Comparison of ENCODE assay signal across 5 worm cellular contexts in the genomic region with DNA sequence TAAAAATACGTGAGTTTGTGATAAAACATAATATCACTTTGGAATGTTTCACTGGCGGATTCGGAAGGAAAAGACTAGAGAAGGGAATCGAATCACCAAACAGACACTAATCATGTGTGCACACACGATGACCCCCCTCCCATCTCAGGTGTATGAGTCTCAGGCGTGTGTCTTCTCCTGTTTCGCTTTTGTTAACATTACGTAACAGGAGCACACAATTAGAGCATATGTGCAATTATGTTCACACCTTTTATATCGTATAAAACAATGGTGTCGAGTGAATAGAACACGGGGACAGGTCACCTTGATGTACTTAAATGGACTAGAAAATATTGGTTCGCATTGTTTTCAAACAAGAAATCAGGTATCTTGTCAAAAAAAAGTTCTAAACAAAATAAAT.
TF ChIP-seq lines count a peak whose summit lies in the region.

No protein-coding gene starts in this region.

TF ChIP-seq in whole organism, L2 larva, 48 proteins besides CTCF, POLR2A, EP300 and RAD21:
- no peak for TF ChIP-seq ztf-11 (tag; optimal IDR thresholded peaks at IDR 0.05; lab: Kevin White, UChicago)
- TF ChIP-seq R02D3.7 (tag; optimal IDR thresholded peaks at IDR 0.05; lab: Kevin White, UChicago), result no peak
- TF ChIP-seq zag-1 (tag; optimal IDR thresholded peaks at IDR 0.05; lab: Kevin White, UChicago), result no peak
- no peak for TF ChIP-seq lin-39 (tag; optimal IDR thresholded peaks at IDR 0.05; lab: Kevin White, UChicago)
- TF ChIP-seq alr-1 (tag; optimal IDR thresholded peaks at IDR 0.05; lab: Kevin White, UChicago), result no peak
- TF ChIP-seq egl-27 (tag; optimal IDR thresholded peaks at IDR 0.05; lab: Kevin White, UChicago), result no peak
- TF ChIP-seq peb-1 (tag; optimal IDR thresholded peaks at IDR 0.05; lab: Kevin White, UChicago), result no peak
- TF ChIP-seq nhr-129 (tag; optimal IDR thresholded peaks at IDR 0.05; lab: Kevin White, UChicago), result peak; percentile 2
TF ChIP-seq in whole organism, L2 larva: peak in this region for 1.

TF ChIP-seq in whole organism, L4 larva, 104 proteins besides CTCF, POLR2A, EP300 and RAD21:
- TF ChIP-seq unc-39 (tag; optimal IDR thresholded peaks at IDR 0.05; lab: Kevin White, UChicago) (no peak), fos-1 (tag; optimal IDR thresholded peaks at IDR 0.05; lab: Kevin White, UChicago) (no peak), zfp-2 (tag; optimal IDR thresholded peaks at IDR 0.05; lab: Kevin White, UChicago) (no peak), aha-1 (tag; lab: Kevin White, UChicago) (peak; percentile 85)

TF ChIP-seq in whole organism, early embryonic, 17 proteins besides CTCF, POLR2A, EP300 and RAD21:
- TF ChIP-seq ets-7 (tag; optimal IDR thresholded peaks at IDR 0.05; lab: Kevin White, UChicago), result no peak
- no peak for TF ChIP-seq flt-1 (GFP tag; IDR thresholded peaks at IDR 0.05; lab: Robert Waterston, UW)
- peak; percentile 25 for TF ChIP-seq hmg-4 (GFP tag; optimal IDR thresholded peaks at IDR 0.05; lab: Kevin White, UChicago)
- no peak for TF ChIP-seq hmbx-1 (tag; optimal IDR thresholded peaks at IDR 0.05; lab: Kevin White, UChicago)
- TF ChIP-seq ceh-36 (tag; optimal IDR thresholded peaks at IDR 0.05; lab: Kevin White, UChicago), result no peak

TF ChIP-seq in whole organism, late embryonic, 69 proteins besides CTCF, POLR2A, EP300 and RAD21:
- TF ChIP-seq sox-2 (GFP tag; IDR thresholded peaks at IDR 0.05; lab: Robert Waterston, UW) (no peak), sdc-2 (tag; optimal IDR thresholded peaks at IDR 0.05; lab: Kevin White, UChicago) (no peak), nhr-11 (tag; optimal IDR thresholded peaks at IDR 0.05; lab: Kevin White, UChicago) (no peak), ceh-30 (tag; optimal IDR thresholded peaks at IDR 0.05; lab: Kevin White, UChicago) (no peak), tbx-7 (tag; optimal IDR thresholded peaks at IDR 0.05; lab: Kevin White, UChicago) (no peak), lim-6 (tag; optimal IDR thresholded peaks at IDR 0.05; lab: Kevin White, UChicago) (no peak), hlh-30 (tag; optimal IDR thresholded peaks at IDR 0.05; lab: Kevin White, UChicago; ENCODE audit: insufficient read depth) (peak; percentile 19), ceh-14 (tag; optimal IDR thresholded peaks at IDR 0.05; lab: Kevin White, UChicago) (no peak), madf-2 (tag; optimal IDR thresholded peaks at IDR 0.05; lab: Kevin White, UChicago) (no peak), pat-9 (tag; optimal IDR thresholded peaks at IDR 0.05; lab: Kevin White, UChicago) (no peak), ahr-1 (tag; optimal IDR thresholded peaks at IDR 0.05; lab: Kevin White, UChicago) (no peak), ceh-24 (tag; optimal IDR thresholded peaks at IDR 0.05; lab: Kevin White, UChicago) (no peak), C38D4.7 (GFP tag; optimal IDR thresholded peaks at IDR 0.05; lab: Kevin White, UChicago) (no peak), nfya-1 (tag; optimal IDR thresholded peaks at IDR 0.05; lab: Kevin White, UChicago) (no peak), K02D7.2 (tag; optimal IDR thresholded peaks at IDR 0.05; lab: Kevin White, UChicago) (no peak), rnt-1 (tag; optimal IDR thresholded peaks at IDR 0.05; lab: Kevin White, UChicago) (no peak), ceh-31 (tag; optimal IDR thresholded peaks at IDR 0.05; lab: Kevin White, UChicago) (peak; percentile 1), hlh-13 (GFP tag; optimal IDR thresholded peaks at IDR 0.05; lab: Kevin White, UChicago) (no peak), ceh-6 (GFP tag; optimal IDR thresholded peaks at IDR 0.05; lab: Kevin White, UChicago) (no peak), pax-1 (tag; optimal IDR thresholded peaks at IDR 0.05; lab: Kevin White, UChicago) (no peak), tbx-2 (tag; optimal IDR thresholded peaks at IDR 0.05; lab: Kevin White, UChicago) (peak; percentile 32), eyg-1 (tag; optimal IDR thresholded peaks at IDR 0.05; lab: Kevin White, UChicago) (no peak), unc-55 (GFP tag; optimal IDR thresholded peaks at IDR 0.05; lab: Kevin White, UChicago) (no peak), odd-2 (tag; optimal IDR thresholded peaks at IDR 0.05; lab: Kevin White, UChicago) (no peak), nhr-232 (tag; optimal IDR thresholded peaks at IDR 0.05; lab: Kevin White, UChicago) (no peak)

TF ChIP-seq in whole organism, mixed stage, embryonic, 35 proteins besides CTCF, POLR2A, EP300 and RAD21:
- TF ChIP-seq nhr-2 (tag; optimal IDR thresholded peaks at IDR 0.05; lab: Kevin White, UChicago), result peak; percentile 93
- peak; percentile 2 for TF ChIP-seq pha-4 (tag; optimal IDR thresholded peaks at IDR 0.05; lab: Kevin White, UChicago)
- TF ChIP-seq cnd-1 (tag; optimal IDR thresholded peaks at IDR 0.05; lab: Kevin White, UChicago), result peak; percentile 30
- TF ChIP-seq mep-1 (tag; optimal IDR thresholded peaks at IDR 0.05; lab: Kevin White, UChicago), result no peak
- peak; percentile 72 for TF ChIP-seq zip-8 (tag; optimal IDR thresholded peaks at IDR 0.05; lab: Kevin White, UChicago)
- TF ChIP-seq unc-39 (tag; optimal IDR thresholded peaks at IDR 0.05; lab: Kevin White, UChicago), result peak; percentile 38
- TF ChIP-seq bed-3 (GFP tag; optimal IDR thresholded peaks at IDR 0.05; lab: Kevin White, UChicago), result no peak
